Worm (Caenorhabditis elegans): ENCODE results near the gene F14D2.14.

DNA sequence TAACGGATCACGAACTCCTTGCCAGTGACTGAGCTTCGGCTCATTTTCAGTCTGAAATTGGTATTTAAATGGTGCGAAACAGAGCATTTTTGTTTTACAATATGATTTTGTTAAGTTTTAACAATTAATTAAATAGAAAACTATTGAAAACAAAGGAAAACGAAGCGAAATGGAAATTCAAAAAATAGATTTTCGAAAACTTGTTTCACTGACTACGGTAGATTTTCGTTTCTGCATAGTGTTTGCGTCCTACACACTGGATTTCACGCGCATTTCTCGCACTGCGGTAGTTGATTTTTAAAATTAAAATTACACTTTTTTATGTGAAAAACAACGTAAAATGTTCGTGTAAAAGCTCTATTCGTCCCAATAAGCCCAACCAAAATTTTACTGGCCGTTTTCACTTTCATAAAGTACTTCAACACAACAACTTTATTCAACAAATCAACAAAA lies 1.4 kb downstream of the F14D2.14 start, which contains the start of gene bath-30:
- TF ChIP-seq him-1 (tag; optimal IDR thresholded peaks at IDR 0.05) = no peak
- TF ChIP-seq dao-5 (tag; optimal IDR thresholded peaks at IDR 0.05) = no peak

Data from whole organism, L4/young adult.